Worm (Caenorhabditis elegans) whole organism, early embryonic: Measurements from ENCODE around the gene jhdm-1.

Experiments used
- F13C5.2 ChIP-seq: sonication (generic microtip); optimal IDR thresholded peaks from 2 replicates; lab custom pipeline; 2017; ENCODE audit warnings: mild to moderate bottlenecking, missing genetic modification characterization, inconsistent platforms, missing compliant biosample characterization
- aly-1 ChIP-seq: sonication (generic microtip); optimal IDR thresholded peaks from 2 replicates; lab custom pipeline; 2016; ENCODE audit warnings: missing genetic modification characterization, missing compliant biosample characterization
- ama-1 ChIP-seq: fragments of 150-350 bp; optimal IDR thresholded peaks from 2 replicates; lab custom pipeline; 2014
- ceh-13 ChIP-seq: fragments of 200-800 bp; sonication (Bioruptor generic); optimal IDR thresholded peaks from 2 replicates; lab custom pipeline; 2018; ENCODE audit warnings: mild to moderate bottlenecking, missing genetic modification characterization, missing compliant biosample characterization
- ets-7 ChIP-seq: sonication (generic microtip); optimal IDR thresholded peaks from 2 replicates; lab custom pipeline; 2016; ENCODE audit warnings: missing genotype, missing genetic modification characterization, missing compliant biosample characterization
- flt-1 ChIP-seq: fragments of 200-800 bp; sonication (Bioruptor generic); IDR thresholded peaks from 2 replicates; pipeline ENCODE4 v1.3.6; 2022; ENCODE audit warnings: missing genetic modification characterization, missing compliant biosample characterization
- hmg-4 ChIP-seq: fragments of 200-800 bp; sonication (Bioruptor generic); optimal IDR thresholded peaks from 2 replicates; lab custom pipeline; 2018; ENCODE audit warnings: mild to moderate bottlenecking, missing genetic modification characterization, missing compliant biosample characterization
- scrt-1 ChIP-seq: fragments of 200-800 bp; sonication (Bioruptor generic); IDR thresholded peaks from 2 replicates; pipeline ENCODE4 v1.3.6; 2022; ENCODE audit warnings: missing genetic modification characterization, missing compliant biosample characterization
- tbx-37 ChIP-seq: fragments of 200-800 bp; sonication (Bioruptor generic); conservative IDR thresholded peaks from 2 replicates; pipeline ENCODE4 v1.3.6; 2022; ENCODE audit warnings: missing genetic modification reagents, missing genetic modification characterization, missing compliant biosample characterization

ce11 chrIII:6444335-6444734 is 9.9 kb upstream of the jhdm-1 start, which contains the start of gene C05D11.13:
- TF ChIP-seq flt-1 (GFP tag; lab: Robert Waterston, UW), result no peak
- TF ChIP-seq ama-1 (lab: Kevin White, UChicago), result no peak
- no peak for TF ChIP-seq scrt-1 (GFP tag; lab: Robert Waterston, UW)
- TF ChIP-seq hmg-4 (GFP tag; lab: Kevin White, UChicago), result no peak
- TF ChIP-seq tbx-37 (GFP tag; lab: Robert Waterston, UW), result no peak
- TF ChIP-seq ceh-13, result no peak
- TF ChIP-seq aly-1 (tag; lab: Kevin White, UChicago), result no peak
- no peak for TF ChIP-seq F13C5.2 (tag; lab: Kevin White, UChicago)
- TF ChIP-seq ets-7 (tag; lab: Kevin White, UChicago), result no peak
